Fruit fly (Drosophila melanogaster) whole organism, wandering third instar larva: Measurements from ENCODE around the gene Tmep.

Experiments
- Abd-B ChIP-seq: fragments of >200 bp; optimal IDR thresholded peaks from 2 replicates; lab custom pipeline; 2017; ENCODE audit warnings: missing biosample characterization, missing genetic modification characterization
- CG32264 ChIP-seq: fragments of 200-800 bp; sonication (Bioruptor generic); optimal IDR thresholded peaks from 2 replicates; lab custom pipeline; 2016; ENCODE audit warnings: missing biosample characterization, missing genetic modification characterization
- CG9705 ChIP-seq: fragments of 200-800 bp; sonication (Bioruptor generic); optimal IDR thresholded peaks from 2 replicates; lab custom pipeline; 2018; ENCODE audit warnings: missing biosample characterization, mild to moderate bottlenecking, missing genetic modification characterization
- Dfd ChIP-seq: fragments of >200 bp; optimal IDR thresholded peaks from 2 replicates; lab custom pipeline; 2017; ENCODE audit warnings: missing biosample characterization, missing genetic modification characterization
- Dif ChIP-seq: fragments of 200-275, 200-300 bp; sonication (Bioruptor generic); optimal IDR thresholded peaks from 2 replicates; lab custom pipeline; 2018; ENCODE audit warnings: missing biosample characterization, missing genetic modification characterization; ENCODE audit not compliant: partially characterized antibody
- GATAd ChIP-seq: sonication (Bioruptor generic); optimal IDR thresholded peaks from 2 replicates; lab custom pipeline; 2016; ENCODE audit warnings: missing biosample characterization, missing genetic modification characterization
- HLH106 ChIP-seq: fragments of 200-800 bp; optimal IDR thresholded peaks from 3 replicates; lab custom pipeline; 2019; ENCODE audit warnings: missing biosample characterization, mild to moderate bottlenecking, missing genetic modification characterization, moderate library complexity
- Hnf4 ChIP-seq: fragments of 200-800 bp; sonication (Bioruptor generic); optimal IDR thresholded peaks from 2 replicates; lab custom pipeline; 2016; ENCODE audit warnings: missing biosample characterization, mild to moderate bottlenecking, missing genetic modification characterization
- Hr83 ChIP-seq: fragments of 200-300 bp; sonication (Bioruptor generic); optimal IDR thresholded peaks from 2 replicates; lab custom pipeline; 2016; ENCODE audit warnings: missing biosample characterization, mild to moderate bottlenecking, missing genetic modification characterization, moderate library complexity; ENCODE audit not compliant: poor library complexity, severe bottlenecking
- Jra ChIP-seq: sonication (Bioruptor generic); optimal IDR thresholded peaks from 2 replicates; lab custom pipeline; 2016; ENCODE audit warnings: missing biosample characterization, missing genetic modification characterization
- OdsH ChIP-seq: fragments of 200-800 bp; sonication (Bioruptor generic); optimal IDR thresholded peaks from 2 replicates; lab custom pipeline; 2016; ENCODE audit warnings: missing biosample characterization, mild to moderate bottlenecking, missing genetic modification characterization
- Rel ChIP-seq, 2 experiments: fragments of 200-800 bp; sonication (Bioruptor generic) in 1 of 2; optimal IDR thresholded peaks; 2 replicates in 1 of 2; 3 replicates in 1 of 2; lab custom pipeline; 2016 to 2019; ENCODE audit warnings: mild to moderate bottlenecking in 2 of 2, missing biosample characterization in 2 of 2, missing genetic modification characterization in 2 of 2, moderate library complexity in 1 of 2
- Sp1 ChIP-seq: fragments of 200-800 bp; sonication (Bioruptor generic); optimal IDR thresholded peaks from 3 replicates; lab custom pipeline; 2019; ENCODE audit warnings: missing biosample characterization, mild to moderate bottlenecking, missing genetic modification characterization, moderate library complexity
- Vsx2 ChIP-seq: fragments of 200-300, 225-300 bp; sonication (Bioruptor generic); optimal IDR thresholded peaks from 2 replicates; lab custom pipeline; 2018; ENCODE audit warnings: missing biosample characterization, missing genetic modification characterization; ENCODE audit not compliant: partially characterized antibody
- br ChIP-seq: fragments of 200-800 bp; sonication (Bioruptor generic); optimal IDR thresholded peaks from 2 replicates; lab custom pipeline; 2016; ENCODE audit warnings: missing biosample characterization, missing genetic modification characterization
- brk ChIP-seq: fragments of 200-800 bp; sonication (Bioruptor generic); optimal IDR thresholded peaks from 2 replicates; lab custom pipeline; 2016; ENCODE audit warnings: missing biosample characterization, mild to moderate bottlenecking, missing genetic modification characterization
- dl ChIP-seq, 2 experiments: fragments of 175-275, 200-275 bp in 1 of 2; fragments of 200-275 bp in 1 of 2; sonication (Bioruptor generic); optimal IDR thresholded peaks; lab custom pipeline; 2018; ENCODE audit warnings: mild to moderate bottlenecking in 2 of 2, missing biosample characterization in 2 of 2, missing genetic modification characterization in 2 of 2, moderate library complexity in 2 of 2; ENCODE audit not compliant: partially characterized antibody in 2 of 2, insufficient read depth in 1 of 2
- dmrt93B ChIP-seq: fragments of 200-800 bp; sonication (Bioruptor generic); optimal IDR thresholded peaks from 2 replicates; lab custom pipeline; 2018; ENCODE audit warnings: missing biosample characterization, mild to moderate bottlenecking, missing genetic modification characterization
- dsf ChIP-seq: sonication (Bioruptor generic); optimal IDR thresholded peaks from 2 replicates; lab custom pipeline; 2016; ENCODE audit warnings: missing biosample characterization, missing genetic modification characterization, borderline replicate concordance
- ey ChIP-seq: fragments of 200-800 bp; sonication (Bioruptor generic); optimal IDR thresholded peaks from 2 replicates; lab custom pipeline; 2016; ENCODE audit warnings: missing biosample characterization, missing genetic modification characterization
- foxo ChIP-seq, 2 experiments: fragments of 200-800 bp; sonication (Bioruptor generic); optimal IDR thresholded peaks; 2 replicates in 1 of 2; 3 replicates in 1 of 2; lab custom pipeline; 2016 to 2017; ENCODE audit warnings: missing biosample characterization in 2 of 2, missing genetic modification characterization in 2 of 2
- fru ChIP-seq: fragments of 200-800 bp; sonication (Bioruptor generic); optimal IDR thresholded peaks from 3 replicates; lab custom pipeline; 2016; ENCODE audit warnings: missing biosample characterization, mild to moderate bottlenecking, missing genetic modification characterization
- h ChIP-seq: fragments of 200-800 bp; sonication (Bioruptor generic); optimal IDR thresholded peaks from 3 replicates; lab custom pipeline; 2016; ENCODE audit warnings: missing biosample characterization, mild to moderate bottlenecking, missing genetic modification characterization
- jim ChIP-seq: fragments of 175-275, 200-325 bp; sonication (Bioruptor generic); optimal IDR thresholded peaks from 2 replicates; lab custom pipeline; 2016; ENCODE audit warnings: missing biosample characterization, mild to moderate bottlenecking, missing genetic modification characterization
- lola ChIP-seq: fragments of >200 bp; optimal IDR thresholded peaks from 2 replicates; lab custom pipeline; 2017; ENCODE audit warnings: missing biosample characterization, missing genetic modification characterization
- pan ChIP-seq: fragments of >200 bp; optimal IDR thresholded peaks from 2 replicates; lab custom pipeline; 2017
- psq ChIP-seq: fragments of 200-800 bp; sonication (Bioruptor generic); optimal IDR thresholded peaks from 3 replicates; lab custom pipeline; 2017; ENCODE audit warnings: missing biosample characterization, mild to moderate bottlenecking, missing genetic modification characterization, moderate library complexity
- rgr ChIP-seq: fragments of 200-800 bp; sonication (Bioruptor generic); optimal IDR thresholded peaks from 3 replicates; lab custom pipeline; 2016; ENCODE audit warnings: missing biosample characterization, mild to moderate bottlenecking, missing genetic modification characterization
- sage ChIP-seq: fragments of 200-800 bp; sonication (Bioruptor generic); optimal IDR thresholded peaks from 2 replicates; lab custom pipeline; 2016; ENCODE audit warnings: missing biosample characterization, mild to moderate bottlenecking, missing genetic modification characterization
- sv ChIP-seq: fragments of 200-800 bp; sonication (Bioruptor generic); optimal IDR thresholded peaks from 3 replicates; lab custom pipeline; 2016; ENCODE audit warnings: missing biosample characterization, missing genetic modification characterization
- tai ChIP-seq: sonication (Bioruptor generic); optimal IDR thresholded peaks from 2 replicates; lab custom pipeline; 2016; ENCODE audit warnings: missing biosample characterization, missing genetic modification characterization

The Tmep gene

DNA sequence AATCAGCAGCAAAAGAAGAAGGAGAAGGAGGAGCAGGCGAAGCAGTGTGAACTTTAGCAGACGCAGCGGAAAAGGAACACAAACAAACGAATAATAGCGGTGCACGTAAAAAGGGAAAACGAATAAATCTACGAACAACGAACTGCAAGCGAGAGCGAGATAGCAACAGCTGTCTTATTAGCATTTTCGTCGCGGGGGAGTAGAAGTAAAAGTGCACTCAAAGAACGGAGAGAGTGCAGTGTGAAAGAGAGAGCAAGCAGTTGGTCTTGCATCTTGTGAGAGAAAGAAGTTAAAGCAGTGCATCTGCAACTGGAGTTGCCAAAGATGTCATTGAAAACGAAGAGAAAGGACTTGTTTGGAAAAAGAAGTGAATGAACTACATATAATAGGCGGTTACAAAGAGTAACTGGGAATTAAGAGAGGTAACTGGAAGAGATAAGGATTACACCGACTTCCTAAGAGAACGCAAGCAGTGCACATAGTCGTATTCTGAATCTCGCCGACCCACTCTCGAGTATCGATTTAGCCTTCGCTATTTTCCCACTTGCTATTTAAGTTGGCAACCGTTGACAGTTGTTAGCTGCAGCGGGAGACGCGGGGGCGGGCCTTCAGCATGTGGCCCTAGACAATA, 24.0 kb downstream of the Tmep start:
- TF ChIP-seq dsf (GFP tag; lab: Kevin White, UChicago), result no peak
- TF ChIP-seq Jra (GFP tag; lab: Kevin White, UChicago), result no peak
- peak; percentile 80 for TF ChIP-seq psq (GFP tag; lab: Kevin White, UChicago)
- TF ChIP-seq Dif (GFP tag; lab: Kevin White, UChicago), result peak; percentile 24
- TF ChIP-seq br (GFP tag; lab: Kevin White, UChicago), result no peak
- peak; percentile 59 for TF ChIP-seq Vsx2 (GFP tag; lab: Kevin White, UChicago)

- TF ChIP-seq h, result peak; percentile 22
- TF ChIP-seq HLH106 (tag; lab: Kevin White, UChicago), result no peak
- no peak for TF ChIP-seq fru
- TF ChIP-seq Dif (GFP tag; lab: Kevin White, UChicago), result no peak
- peak in 1 of 2 experiments; percentile 11 for TF ChIP-seq foxo (GFP tag; optimal IDR thresholded peaks at IDR 0.05; lab: Kevin White, UChicago)
- TF ChIP-seq dsf (GFP tag; lab: Kevin White, UChicago), result no peak
- no peak for TF ChIP-seq dmrt93B (GFP tag; lab: Kevin White, UChicago)
- no peak for TF ChIP-seq Rel (GFP tag; optimal IDR thresholded peaks at IDR 0.05; lab: Kevin White, UChicago)
- TF ChIP-seq Rel (tag; optimal IDR thresholded peaks at IDR 0.05; lab: Kevin White, UChicago), result peak; percentile 1
- no peak for TF ChIP-seq sage (GFP tag; lab: Kevin White, UChicago)
- TF ChIP-seq tai (GFP tag; lab: Kevin White, UChicago), result no peak
- no peak for TF ChIP-seq jim (GFP tag; lab: Kevin White, UChicago)
- no peak for TF ChIP-seq Sp1 (GFP tag; lab: Kevin White, UChicago)
- TF ChIP-seq GATAd (GFP tag; lab: Kevin White, UChicago), result no peak
- no peak for TF ChIP-seq Jra (GFP tag; lab: Kevin White, UChicago)
- no peak for TF ChIP-seq CG9705 (GFP tag; lab: Kevin White, UChicago)
- TF ChIP-seq lola, result no peak
- no peak for TF ChIP-seq psq (GFP tag; lab: Kevin White, UChicago)
These were observed 33.3 kb downstream of the Tmep start, which contains the start of gene CG12104 for dm6 chr3L:1602064-1602832. TSS of gene CG12104 (minus strand) at chr3L:1602674.

- TF ChIP-seq OdsH (GFP tag; lab: Kevin White, UChicago) (no peak), Dfd (GFP tag; lab: Kevin White, UChicago) (no peak), Abd-B (GFP tag; lab: Kevin White, UChicago) (no peak), sv (GFP tag; lab: Kevin White, UChicago) (no peak), dl (GFP tag; optimal IDR thresholded peaks at IDR 0.05; lab: Kevin White, UChicago; ENCODE audit: insufficient read depth in 1 of 2, partially characterized antibody in 2 of 2) (no peak), tai (GFP tag; lab: Kevin White, UChicago) (no peak), HLH106 (tag; lab: Kevin White, UChicago) (no peak), Hnf4 (GFP tag; lab: Kevin White, UChicago) (no peak), dmrt93B (GFP tag; lab: Kevin White, UChicago) (no peak), CG32264 (no peak), dsf (GFP tag; lab: Kevin White, UChicago) (no peak), Dif (GFP tag; lab: Kevin White, UChicago) (no peak), lola (no peak), foxo (GFP tag; optimal IDR thresholded peaks at IDR 0.05; lab: Kevin White, UChicago) (no peak), rgr (no peak), Sp1 (GFP tag; lab: Kevin White, UChicago) (no peak), Jra (GFP tag; lab: Kevin White, UChicago) (no peak)
These were observed 33.8 kb downstream of the Tmep start, which contains the start of the genes CG18170 and CG33791 for dm6 chr3L:1602833-1603128. TSS of gene CG18170 (plus strand) at chr3L:1602954. TSS of gene CG33791 (plus strand) at chr3L:1602954.

dm6 chr3L:1609611-1610010, 40.6 kb downstream of the Tmep start:
- no peak for TF ChIP-seq brk (GFP tag; lab: Kevin White, UChicago)
- TF ChIP-seq HLH106 (tag; lab: Kevin White, UChicago), result no peak
- no peak for TF ChIP-seq pan
- no peak for TF ChIP-seq foxo (GFP tag; optimal IDR thresholded peaks at IDR 0.05; lab: Kevin White, UChicago)
- TF ChIP-seq OdsH (GFP tag; lab: Kevin White, UChicago), result no peak
- TF ChIP-seq ey (GFP tag; lab: Kevin White, UChicago), result no peak
- TF ChIP-seq psq (GFP tag; lab: Kevin White, UChicago), result no peak
- TF ChIP-seq br (GFP tag; lab: Kevin White, UChicago), result no peak
- no peak for TF ChIP-seq Hr83 (GFP tag; lab: Kevin White, UChicago)
